Worm (Caenorhabditis elegans) whole organism, L3 larva: ENCODE data around the gene cutl-5.
"Not testable (repeated sequence)": the region's sequence is repeated elsewhere in the genome, so short reads cannot be mapped to it uniquely, and the experiment has no call there.

Source experiments
- aly-2 ChIP-seq: fragments of 150-350 bp; optimal IDR thresholded peaks from 2 replicates; lab custom pipeline; 2014; ENCODE audit warnings: missing biosample characterization, missing genetic modification characterization
- ama-1 ChIP-seq: fragments of 150-350 bp; optimal IDR thresholded peaks from 2 replicates; lab custom pipeline; 2018
- egl-5 ChIP-seq: fragments of 150-350 bp; optimal IDR thresholded peaks from 2 replicates; lab custom pipeline; 2017; ENCODE audit warnings: missing biosample characterization, missing genetic modification reagents, missing genetic modification characterization, inconsistent platforms
- elt-1 ChIP-seq: fragments of 150-350 bp; optimal IDR thresholded peaks from 2 replicates; lab custom pipeline; 2014; ENCODE audit warnings: missing biosample characterization, missing genetic modification characterization
- lin-39 ChIP-seq: fragments of 150-350 bp; optimal IDR thresholded peaks from 2 replicates; lab custom pipeline; 2018; ENCODE audit warnings: missing biosample characterization, missing genetic modification reagents, missing genetic modification characterization
- tbx-2 ChIP-seq: sonication (generic microtip); optimal IDR thresholded peaks from 2 replicates; lab custom pipeline; 2016; ENCODE audit warnings: mild to moderate bottlenecking, missing genetic modification characterization, missing compliant biosample characterization
- unc-39 ChIP-seq: sonication (generic microtip); optimal IDR thresholded peaks from 4 replicates; lab custom pipeline; 2017; ENCODE audit warnings: missing biosample characterization, missing genetic modification characterization
- unc-62 ChIP-seq: fragments of 150-350 bp; sonication (generic microtip); optimal IDR thresholded peaks from 4 replicates; lab custom pipeline; 2014; ENCODE audit warnings: missing biosample characterization, missing genetic modification reagents, missing genetic modification characterization
- ztf-11 ChIP-seq: fragments of 150-350 bp; optimal IDR thresholded peaks from 2 replicates; lab custom pipeline; 2014; ENCODE audit warnings: missing biosample characterization, missing genetic modification characterization

DNA sequence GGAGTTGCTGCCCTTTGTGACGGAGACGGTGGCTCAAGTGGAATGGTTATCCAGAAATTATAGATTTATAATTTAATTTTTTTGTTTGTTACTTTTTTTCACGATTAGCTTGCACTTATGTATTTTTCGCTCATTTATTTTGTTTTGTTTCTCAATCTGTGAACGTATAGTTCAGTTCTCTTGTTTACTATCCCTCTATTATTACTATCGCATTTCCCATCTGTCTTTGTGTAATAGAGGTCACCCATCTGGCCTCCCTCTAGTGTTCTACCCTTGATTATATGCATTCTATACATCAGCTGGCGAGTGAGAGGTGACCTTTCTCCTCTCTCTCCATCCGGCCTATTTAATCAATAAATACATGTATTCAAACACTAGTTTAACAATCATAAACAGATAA is 31.7 kb downstream of the cutl-5 start, which contains the start of the genes T02G5.14 and T02G5.15:
- TF ChIP-seq lin-39 (tag; lab: Kevin White, UChicago); ztf-11 (tag; lab: Kevin White, UChicago); egl-5; tbx-2; unc-39 (tag; lab: Kevin White, UChicago); ama-1 (lab: Kevin White, UChicago); aly-2 (tag; lab: Kevin White, UChicago); elt-1 (tag; lab: Kevin White, UChicago); unc-62 (GFP tag; lab: Kevin White, UChicago): not testable (repeated sequence)
